Fruit fly (Drosophila melanogaster) whole organism, embryonic: ENCODE results near the gene Kdm3.

ENCODE experiments used
- C15 ChIP-seq: fragments of 200-800 bp; sonication (Bioruptor generic); IDR thresholded peaks from 3 replicates; pipeline ENCODE4 v1.3.6; 2022; ENCODE audit warnings: missing biosample characterization, missing genetic modification characterization
- CG11456 ChIP-seq: fragments of 200-800 bp; sonication (Bioruptor generic); IDR thresholded peaks from 3 replicates; pipeline ENCODE4 v1.3.6; 2022; ENCODE audit warnings: missing biosample characterization, missing genetic modification characterization
- CG13296 ChIP-seq: fragments of 200-800 bp; sonication (Bioruptor generic); optimal IDR thresholded peaks from 3 replicates; lab custom pipeline; 2018; ENCODE audit warnings: missing biosample characterization, mild to moderate bottlenecking, missing genetic modification characterization
- CG13424 ChIP-seq: fragments of 200-800 bp; sonication (Bioruptor generic); optimal IDR thresholded peaks from 2 replicates; lab custom pipeline; 2019; ENCODE audit warnings: missing biosample characterization, mild to moderate bottlenecking, missing genetic modification characterization, moderate library complexity
- CG13624 ChIP-seq: fragments of 200-800 bp; sonication (Bioruptor generic); optimal IDR thresholded peaks from 2 replicates; lab custom pipeline; 2016; ENCODE audit warnings: missing biosample characterization, missing genetic modification characterization
- CG13775 ChIP-seq: fragments of 200-800 bp; sonication (Bioruptor generic); optimal IDR thresholded peaks from 3 replicates; lab custom pipeline; 2017; ENCODE audit warnings: missing biosample characterization, mild to moderate bottlenecking, missing genetic modification characterization
- CG16863 ChIP-seq: fragments of 200-800 bp; sonication (Bioruptor generic); optimal IDR thresholded peaks from 3 replicates; lab custom pipeline; 2016; ENCODE audit warnings: missing biosample characterization, missing genetic modification characterization
- CG17802 ChIP-seq: fragments of 200-800 bp; sonication (Bioruptor generic); optimal IDR thresholded peaks from 2 replicates; lab custom pipeline; 2018; ENCODE audit warnings: missing biosample characterization, mild to moderate bottlenecking, missing genetic modification characterization, moderate library complexity
- CG18476 ChIP-seq: fragments of 200-800 bp; sonication (Bioruptor generic); optimal IDR thresholded peaks from 2 replicates; lab custom pipeline; 2016; ENCODE audit warnings: missing biosample characterization, mild to moderate bottlenecking, missing genetic modification characterization
- CG2116 ChIP-seq: fragments of 200-800 bp; sonication (Bioruptor generic); optimal IDR thresholded peaks from 3 replicates; lab custom pipeline; 2018; ENCODE audit warnings: missing biosample characterization, mild to moderate bottlenecking, missing genetic modification characterization
- CG30020 ChIP-seq: fragments of 200-800 bp; optimal IDR thresholded peaks from 2 replicates; lab custom pipeline; 2019; ENCODE audit warnings: missing biosample characterization, mild to moderate bottlenecking, missing genetic modification characterization, moderate library complexity
- CG33213 ChIP-seq: fragments of 200-800 bp; sonication (Bioruptor generic); optimal IDR thresholded peaks from 3 replicates; lab custom pipeline; 2016; ENCODE audit warnings: missing biosample characterization, missing genetic modification characterization
- CG33557 ChIP-seq: fragments of 200-800 bp; sonication (Bioruptor generic); optimal IDR thresholded peaks from 2 replicates; lab custom pipeline; 2019; ENCODE audit warnings: missing biosample characterization, mild to moderate bottlenecking, missing genetic modification characterization, moderate library complexity
- CG34376 ChIP-seq: fragments of 200-800 bp; sonication (Bioruptor generic); optimal IDR thresholded peaks from 2 replicates; lab custom pipeline; 2018; ENCODE audit warnings: missing biosample characterization, mild to moderate bottlenecking, missing genetic modification characterization
- CG4854 ChIP-seq: fragments of 200-800 bp; sonication (Bioruptor generic); optimal IDR thresholded peaks from 2 replicates; lab custom pipeline; 2016; ENCODE audit warnings: missing biosample characterization, missing genetic modification characterization, inconsistent platforms
- CG7357 ChIP-seq: fragments of 200-800 bp; sonication (Bioruptor generic); IDR thresholded peaks from 3 replicates; pipeline ENCODE4 v1.3.6; 2022; ENCODE audit warnings: missing biosample characterization, missing genetic modification characterization
- CG9437 ChIP-seq: fragments of 200-800 bp; sonication (Bioruptor generic); optimal IDR thresholded peaks from 2 replicates; lab custom pipeline; 2018; ENCODE audit warnings: missing biosample characterization, mild to moderate bottlenecking, missing genetic modification characterization
- CG9932 ChIP-seq: fragments of 200-800 bp; sonication (Bioruptor generic); IDR thresholded peaks from 2 replicates; pipeline ENCODE4 v1.3.6; 2022; ENCODE audit warnings: missing biosample characterization, missing genetic modification characterization
- Camta ChIP-seq: fragments of 200-800 bp; sonication (Bioruptor generic); optimal IDR thresholded peaks from 2 replicates; lab custom pipeline; 2016; ENCODE audit warnings: missing biosample characterization, missing genetic modification characterization
- E2f1 ChIP-seq: fragments of 200-800 bp; sonication (Bioruptor generic); IDR thresholded peaks from 2 replicates; pipeline ENCODE4 v1.3.6; 2022; ENCODE audit warnings: missing biosample characterization, missing genetic modification characterization
- Eip74EF ChIP-seq, 2 experiments: fragments of 200-800 bp in 1 of 2; fragments of >200 bp in 1 of 2; sonication (Bioruptor generic) in 1 of 2; optimal IDR thresholded peaks; 2 replicates each; lab custom pipeline; 2017 to 2019; ENCODE audit warnings: missing biosample characterization in 2 of 2, missing genetic modification characterization in 2 of 2, mild to moderate bottlenecking in 1 of 2, moderate library complexity in 1 of 2
- Ets65A ChIP-seq: fragments of 200-800 bp; sonication (Bioruptor generic); peaks from one replicate; lab custom pipeline; 2016; ENCODE audit warnings: missing biosample characterization, missing genetic modification characterization
- HHEX ChIP-seq: fragments of 200-800 bp; sonication (Bioruptor generic); optimal IDR thresholded peaks from 3 replicates; lab custom pipeline; 2017; ENCODE audit warnings: missing biosample characterization, mild to moderate bottlenecking, missing genetic modification characterization, missing genetic modification reagents
- Hsf ChIP-seq: fragments of 200-800 bp; sonication (Bioruptor generic); optimal IDR thresholded peaks from 3 replicates; lab custom pipeline; 2016; ENCODE audit warnings: missing biosample characterization, missing genetic modification characterization
- Lim3 ChIP-seq: fragments of 200-800 bp; sonication (Bioruptor generic); IDR thresholded peaks from 2 replicates; pipeline ENCODE4 v1.3.6; 2022; ENCODE audit warnings: missing biosample characterization, missing genetic modification characterization
- MBD-R2 ChIP-seq: fragments of 200-800 bp; sonication (Bioruptor generic); IDR thresholded peaks from 2 replicates; pipeline ENCODE4 v1.3.6; 2022; ENCODE audit warnings: missing biosample characterization, missing genetic modification characterization
- Med ChIP-seq: fragments of 200-800 bp; sonication (Bioruptor generic); peaks from one replicate; lab custom pipeline; 2016; ENCODE audit warnings: missing biosample characterization, missing genetic modification characterization, mild to moderate bottlenecking, inconsistent platforms, moderate library complexity
- Myb ChIP-seq: fragments of 200-800 bp; sonication (Bioruptor generic); optimal IDR thresholded peaks from 2 replicates; lab custom pipeline; 2016; ENCODE audit warnings: missing biosample characterization, missing genetic modification characterization
- Oli ChIP-seq: fragments of 200-800 bp; sonication (Bioruptor generic); optimal IDR thresholded peaks from 2 replicates; lab custom pipeline; 2018; ENCODE audit warnings: missing biosample characterization, mild to moderate bottlenecking, missing genetic modification characterization, moderate library complexity
- Optix ChIP-seq: fragments of 200-800 bp; sonication (Bioruptor generic); IDR thresholded peaks from 3 replicates; pipeline ENCODE4 v1.3.6; 2022; ENCODE audit warnings: missing biosample characterization, missing genetic modification characterization
- Sox100B ChIP-seq: fragments of 200-800 bp; sonication (Bioruptor generic); optimal IDR thresholded peaks from 3 replicates; lab custom pipeline; 2018; ENCODE audit warnings: missing biosample characterization, mild to moderate bottlenecking, missing genetic modification characterization
- TFAM ChIP-seq: fragments of 200-800 bp; sonication (Bioruptor generic); optimal IDR thresholded peaks from 2 replicates; lab custom pipeline; 2017; ENCODE audit warnings: missing biosample characterization, missing genetic modification characterization, inconsistent platforms
- Trl ChIP-seq, 3 experiments: fragments of >200 bp in 2 of 3; fragments of 200-800 bp in 1 of 3; sonication (Bioruptor generic) in 1 of 3; optimal IDR thresholded peaks; 2 replicates in 1 of 3; 3 replicates in 2 of 3; lab custom pipeline; 2016 to 2017; ENCODE audit warnings: missing biosample characterization in 1 of 3, missing genetic modification characterization in 1 of 3
- caup ChIP-seq: fragments of 200-800 bp; sonication (Bioruptor generic); optimal IDR thresholded peaks from 3 replicates; lab custom pipeline; 2017; ENCODE audit warnings: missing biosample characterization, mild to moderate bottlenecking, missing genetic modification characterization, moderate library complexity; ENCODE audit not compliant: severe bottlenecking
- dati ChIP-seq: fragments of 200-800 bp; sonication (Bioruptor generic); IDR thresholded peaks from 2 replicates; pipeline ENCODE4 v1.3.6; 2022; ENCODE audit warnings: missing biosample characterization, missing genetic modification characterization
- dmrt11E ChIP-seq: fragments of 200-800 bp; sonication (Bioruptor generic); optimal IDR thresholded peaks from 3 replicates; lab custom pipeline; 2018; ENCODE audit warnings: missing biosample characterization, mild to moderate bottlenecking, missing genetic modification characterization, moderate library complexity
- eve ChIP-seq, 2 experiments: fragments of >200 bp; optimal IDR thresholded peaks; 2 replicates each; lab custom pipeline; 2017; ENCODE audit warnings: missing biosample characterization in 2 of 2, missing genetic modification characterization in 2 of 2
- jumu ChIP-seq: fragments of 200-800 bp; sonication (Bioruptor generic); optimal IDR thresholded peaks from 3 replicates; lab custom pipeline; 2016; ENCODE audit warnings: missing biosample characterization, missing genetic modification characterization
- lola ChIP-seq, 3 experiments: fragments of >200 bp in 2 of 3; fragments of 200-800 bp in 1 of 3; sonication (Bioruptor generic) in 1 of 3; optimal IDR thresholded peaks; 2 replicates each; lab custom pipeline; 2017 to 2019; ENCODE audit warnings: missing biosample characterization in 3 of 3, missing genetic modification characterization in 3 of 3, mild to moderate bottlenecking in 1 of 3, moderate library complexity in 1 of 3
- nom ChIP-seq: fragments of 200-800 bp; sonication (Bioruptor generic); optimal IDR thresholded peaks from 2 replicates; lab custom pipeline; 2017; ENCODE audit warnings: missing biosample characterization, missing genetic modification characterization, mild to moderate bottlenecking, moderate library complexity, missing genetic modification reagents
- pfk ChIP-seq: fragments of 200-800 bp; sonication (Bioruptor generic); optimal IDR thresholded peaks from 2 replicates; lab custom pipeline; 2018; ENCODE audit warnings: missing biosample characterization, mild to moderate bottlenecking, missing genetic modification characterization, moderate library complexity
- pzg ChIP-seq: fragments of 200-800 bp; sonication (Bioruptor generic); optimal IDR thresholded peaks from 3 replicates; lab custom pipeline; 2018; ENCODE audit warnings: missing biosample characterization, mild to moderate bottlenecking, missing genetic modification characterization, moderate library complexity
- ro ChIP-seq: fragments of 200-800 bp; sonication (Bioruptor generic); IDR thresholded peaks from 2 replicates; pipeline ENCODE4 v1.3.6; 2022; ENCODE audit warnings: missing biosample characterization, missing genetic modification characterization
- sens ChIP-seq: fragments of 200-800 bp; sonication (Bioruptor generic); peaks from one replicate; lab custom pipeline; 2016; ENCODE audit warnings: missing biosample characterization, missing genetic modification characterization
- slou ChIP-seq: fragments of 200-800 bp; sonication (Bioruptor generic); optimal IDR thresholded peaks from 3 replicates; lab custom pipeline; 2016; ENCODE audit warnings: missing biosample characterization, missing genetic modification characterization
- sob ChIP-seq: fragments of 200-800 bp; sonication (Bioruptor generic); IDR thresholded peaks from 2 replicates; pipeline ENCODE4 v1.3.6; 2022; ENCODE audit warnings: missing biosample characterization, missing genetic modification characterization
- ssp ChIP-seq: fragments of 200-800 bp; sonication (Bioruptor generic); IDR thresholded peaks from 2 replicates; pipeline ENCODE4 v1.3.6; 2022; ENCODE audit warnings: missing biosample characterization, missing genetic modification characterization
- stc ChIP-seq: fragments of 200-800 bp; sonication (Bioruptor generic); IDR thresholded peaks from 2 replicates; pipeline ENCODE4 v1.3.6; 2022; ENCODE audit warnings: missing biosample characterization, missing genetic modification characterization
- trem ChIP-seq: fragments of 200-800 bp; optimal IDR thresholded peaks from 3 replicates; lab custom pipeline; 2019; ENCODE audit warnings: missing biosample characterization, mild to moderate bottlenecking, missing genetic modification characterization, moderate library complexity
- z ChIP-seq: fragments of 200-800 bp; sonication (Bioruptor generic); IDR thresholded peaks from 3 replicates; pipeline ENCODE4 v1.3.6; 2022; ENCODE audit warnings: missing biosample characterization, missing genetic modification characterization

Gene Kdm3

dm6 chr3R:9543495-9544180 lies 27.8 kb downstream of the Kdm3 start:
- TF ChIP-seq HHEX (GFP tag; lab: Kevin White, UChicago), result peak; percentile 11
- no peak for TF ChIP-seq sob (GFP tag; lab: Robert Waterston, UW)
- TF ChIP-seq CG13424 (tag; lab: Kevin White, UChicago), result no peak
- TF ChIP-seq ro, result no peak
- no peak for TF ChIP-seq caup
- TF ChIP-seq dati (GFP tag; lab: Robert Waterston, UW), result no peak
- TF ChIP-seq E2f1 (GFP tag; lab: Robert Waterston, UW), result no peak
- peak; percentile 6 for TF ChIP-seq CG34376 (GFP tag; lab: Kevin White, UChicago)
- no peak for TF ChIP-seq Camta (GFP tag; lab: Kevin White, UChicago)
- no peak for TF ChIP-seq CG9932 (GFP tag; lab: Robert Waterston, UW)
- no peak for TF ChIP-seq CG13775 (GFP tag; lab: Kevin White, UChicago)
- TF ChIP-seq dmrt11E (tag; lab: Kevin White, UChicago), result no peak
- no peak for TF ChIP-seq Hsf (GFP tag; lab: Kevin White, UChicago)
- TF ChIP-seq slou (GFP tag; lab: Kevin White, UChicago), result no peak
- TF ChIP-seq trem (tag; lab: Kevin White, UChicago), result peak; percentile 3
- TF ChIP-seq CG11456 (GFP tag; lab: Robert Waterston, UW), result no peak
- TF ChIP-seq pfk, result peak; percentile 27
- peak; percentile 36 for TF ChIP-seq Ets65A
- TF ChIP-seq ssp, result peak; percentile 80
- peak; percentile 99 for TF ChIP-seq CG9437 (GFP tag; lab: Kevin White, UChicago)
- TF ChIP-seq MBD-R2 (GFP tag; lab: Robert Waterston, UW), result no peak
- TF ChIP-seq jumu (GFP tag; lab: Kevin White, UChicago), result no peak
- peak; percentile 65 for TF ChIP-seq Myb (GFP tag; lab: Kevin White, UChicago)
- TF ChIP-seq CG2116, result peak; percentile 18
- no peak for TF ChIP-seq TFAM
- no peak for TF ChIP-seq Oli (tag; lab: Kevin White, UChicago)
- TF ChIP-seq Optix (GFP tag; lab: Robert Waterston, UW), result no peak
- peak; percentile 13 for TF ChIP-seq CG13296 (GFP tag; lab: Kevin White, UChicago)
- no peak for TF ChIP-seq C15 (GFP tag; lab: Robert Waterston, UW)
- peak; percentile 84 for TF ChIP-seq CG7357
- peak in 1 of 2 experiments; percentile 48 for TF ChIP-seq Eip74EF (GFP tag; optimal IDR thresholded peaks at IDR 0.05; lab: Kevin White, UChicago)
- no peak for TF ChIP-seq CG4854 (GFP tag; lab: Kevin White, UChicago)
- peak; percentile 35 for TF ChIP-seq CG17802
- peak in 1 of 2 experiments; percentile 72 for TF ChIP-seq eve (GFP tag; optimal IDR thresholded peaks at IDR 0.05; lab: Kevin White, UChicago)
- TF ChIP-seq z (GFP tag; lab: Robert Waterston, UW), result no peak
- TF ChIP-seq Sox100B, result no peak
- no peak for TF ChIP-seq CG33557 (GFP tag; lab: Kevin White, UChicago)
- no peak for TF ChIP-seq CG18476
- TF ChIP-seq lola (GFP tag; optimal IDR thresholded peaks at IDR 0.05; lab: Kevin White, UChicago), result peak in 1 of 3 experiments; percentile 78
- no peak for TF ChIP-seq stc (GFP tag; lab: Robert Waterston, UW)
- TF ChIP-seq Med (GFP tag; lab: Kevin White, UChicago), result peak; percentile 61
- TF ChIP-seq CG33213 (GFP tag; lab: Kevin White, UChicago), result peak; percentile 40
- TF ChIP-seq CG30020 (tag; lab: Kevin White, UChicago), result peak; percentile 78
- no peak for TF ChIP-seq nom
- TF ChIP-seq Trl (optimal IDR thresholded peaks at IDR 0.05; lab: Kevin White, UChicago), result peak; percentile 59 to 81
- TF ChIP-seq Trl (GFP tag; optimal IDR thresholded peaks at IDR 0.05; lab: Kevin White, UChicago), result no peak
- peak; percentile 13 for TF ChIP-seq pzg
- no peak for TF ChIP-seq CG16863 (GFP tag; lab: Kevin White, UChicago)
- no peak for TF ChIP-seq Lim3
- TF ChIP-seq CG13624, result no peak
- peak; percentile 79 for TF ChIP-seq sens
